Fruit fly (Drosophila melanogaster) whole organism, wandering third instar larva: ENCODE measurements around the gene CG5885.

ENCODE experiments used
- Abd-B ChIP-seq: fragments of >200 bp; optimal IDR thresholded peaks from 2 replicates; lab custom pipeline; 2017; ENCODE audit warnings: missing biosample characterization, missing genetic modification characterization
- CG32264 ChIP-seq: fragments of 200-800 bp; sonication (Bioruptor generic); optimal IDR thresholded peaks from 2 replicates; lab custom pipeline; 2016; ENCODE audit warnings: missing biosample characterization, missing genetic modification characterization
- CG9705 ChIP-seq: fragments of 200-800 bp; sonication (Bioruptor generic); optimal IDR thresholded peaks from 2 replicates; lab custom pipeline; 2018; ENCODE audit warnings: missing biosample characterization, mild to moderate bottlenecking, missing genetic modification characterization
- CrebA ChIP-seq: fragments of 200-800 bp; sonication (Bioruptor generic); optimal IDR thresholded peaks from 2 replicates; lab custom pipeline; 2016; ENCODE audit warnings: missing biosample characterization, mild to moderate bottlenecking, missing genetic modification characterization, borderline replicate concordance
- Dfd ChIP-seq: fragments of >200 bp; optimal IDR thresholded peaks from 2 replicates; lab custom pipeline; 2017; ENCODE audit warnings: missing biosample characterization, missing genetic modification characterization
- Dif ChIP-seq: fragments of 200-275, 200-300 bp; sonication (Bioruptor generic); optimal IDR thresholded peaks from 2 replicates; lab custom pipeline; 2018; ENCODE audit warnings: missing biosample characterization, missing genetic modification characterization; ENCODE audit not compliant: partially characterized antibody
- GATAd ChIP-seq: sonication (Bioruptor generic); optimal IDR thresholded peaks from 2 replicates; lab custom pipeline; 2016; ENCODE audit warnings: missing biosample characterization, missing genetic modification characterization
- HLH106 ChIP-seq: fragments of 200-800 bp; optimal IDR thresholded peaks from 3 replicates; lab custom pipeline; 2019; ENCODE audit warnings: missing biosample characterization, mild to moderate bottlenecking, missing genetic modification characterization, moderate library complexity
- Hnf4 ChIP-seq: fragments of 200-800 bp; sonication (Bioruptor generic); optimal IDR thresholded peaks from 2 replicates; lab custom pipeline; 2016; ENCODE audit warnings: missing biosample characterization, mild to moderate bottlenecking, missing genetic modification characterization
- Hr78 ChIP-seq: fragments of >200 bp; optimal IDR thresholded peaks from 2 replicates; lab custom pipeline; 2017; ENCODE audit warnings: missing biosample characterization, missing genetic modification characterization
- Hr83 ChIP-seq: fragments of 200-300 bp; sonication (Bioruptor generic); optimal IDR thresholded peaks from 2 replicates; lab custom pipeline; 2016; ENCODE audit warnings: missing biosample characterization, mild to moderate bottlenecking, missing genetic modification characterization, moderate library complexity; ENCODE audit not compliant: poor library complexity, severe bottlenecking
- Jra ChIP-seq: sonication (Bioruptor generic); optimal IDR thresholded peaks from 2 replicates; lab custom pipeline; 2016; ENCODE audit warnings: missing biosample characterization, missing genetic modification characterization
- Mio ChIP-seq: sonication (Bioruptor generic); optimal IDR thresholded peaks from 2 replicates; lab custom pipeline; 2016; ENCODE audit warnings: missing biosample characterization, missing genetic modification characterization
- Myc ChIP-seq: fragments of >200 bp; optimal IDR thresholded peaks from 2 replicates; lab custom pipeline; 2017
- N ChIP-seq: fragments of >200 bp; optimal IDR thresholded peaks from 2 replicates; lab custom pipeline; 2018; ENCODE audit warnings: missing biosample characterization, missing external identifiers, missing genetic modification characterization
- OdsH ChIP-seq: fragments of 200-800 bp; sonication (Bioruptor generic); optimal IDR thresholded peaks from 2 replicates; lab custom pipeline; 2016; ENCODE audit warnings: missing biosample characterization, mild to moderate bottlenecking, missing genetic modification characterization
- Rel ChIP-seq, 2 experiments: fragments of 200-800 bp; sonication (Bioruptor generic) in 1 of 2; optimal IDR thresholded peaks; 2 replicates in 1 of 2; 3 replicates in 1 of 2; lab custom pipeline; 2016 to 2019; ENCODE audit warnings: mild to moderate bottlenecking in 2 of 2, missing biosample characterization in 2 of 2, missing genetic modification characterization in 2 of 2, moderate library complexity in 1 of 2
- Sp1 ChIP-seq: fragments of 200-800 bp; sonication (Bioruptor generic); optimal IDR thresholded peaks from 3 replicates; lab custom pipeline; 2019; ENCODE audit warnings: missing biosample characterization, mild to moderate bottlenecking, missing genetic modification characterization, moderate library complexity
- Vsx2 ChIP-seq: fragments of 200-300, 225-300 bp; sonication (Bioruptor generic); optimal IDR thresholded peaks from 2 replicates; lab custom pipeline; 2018; ENCODE audit warnings: missing biosample characterization, missing genetic modification characterization; ENCODE audit not compliant: partially characterized antibody
- br ChIP-seq: fragments of 200-800 bp; sonication (Bioruptor generic); optimal IDR thresholded peaks from 2 replicates; lab custom pipeline; 2016; ENCODE audit warnings: missing biosample characterization, missing genetic modification characterization
- brk ChIP-seq: fragments of 200-800 bp; sonication (Bioruptor generic); optimal IDR thresholded peaks from 2 replicates; lab custom pipeline; 2016; ENCODE audit warnings: missing biosample characterization, mild to moderate bottlenecking, missing genetic modification characterization
- dl ChIP-seq, 2 experiments: fragments of 175-275, 200-275 bp in 1 of 2; fragments of 200-275 bp in 1 of 2; sonication (Bioruptor generic); optimal IDR thresholded peaks; lab custom pipeline; 2018; ENCODE audit warnings: mild to moderate bottlenecking in 2 of 2, missing biosample characterization in 2 of 2, missing genetic modification characterization in 2 of 2, moderate library complexity in 2 of 2; ENCODE audit not compliant: partially characterized antibody in 2 of 2, insufficient read depth in 1 of 2
- dmrt93B ChIP-seq: fragments of 200-800 bp; sonication (Bioruptor generic); optimal IDR thresholded peaks from 2 replicates; lab custom pipeline; 2018; ENCODE audit warnings: missing biosample characterization, mild to moderate bottlenecking, missing genetic modification characterization
- dsf ChIP-seq: sonication (Bioruptor generic); optimal IDR thresholded peaks from 2 replicates; lab custom pipeline; 2016; ENCODE audit warnings: missing biosample characterization, missing genetic modification characterization, borderline replicate concordance
- ey ChIP-seq: fragments of 200-800 bp; sonication (Bioruptor generic); optimal IDR thresholded peaks from 2 replicates; lab custom pipeline; 2016; ENCODE audit warnings: missing biosample characterization, missing genetic modification characterization
- foxo ChIP-seq, 2 experiments: fragments of 200-800 bp; sonication (Bioruptor generic); optimal IDR thresholded peaks; 2 replicates in 1 of 2; 3 replicates in 1 of 2; lab custom pipeline; 2016 to 2017; ENCODE audit warnings: missing biosample characterization in 2 of 2, missing genetic modification characterization in 2 of 2
- fru ChIP-seq: fragments of 200-800 bp; sonication (Bioruptor generic); optimal IDR thresholded peaks from 3 replicates; lab custom pipeline; 2016; ENCODE audit warnings: missing biosample characterization, mild to moderate bottlenecking, missing genetic modification characterization
- h ChIP-seq: fragments of 200-800 bp; sonication (Bioruptor generic); optimal IDR thresholded peaks from 3 replicates; lab custom pipeline; 2016; ENCODE audit warnings: missing biosample characterization, mild to moderate bottlenecking, missing genetic modification characterization
- jim ChIP-seq: fragments of 175-275, 200-325 bp; sonication (Bioruptor generic); optimal IDR thresholded peaks from 2 replicates; lab custom pipeline; 2016; ENCODE audit warnings: missing biosample characterization, mild to moderate bottlenecking, missing genetic modification characterization
- lola ChIP-seq: fragments of >200 bp; optimal IDR thresholded peaks from 2 replicates; lab custom pipeline; 2017; ENCODE audit warnings: missing biosample characterization, missing genetic modification characterization
- pan ChIP-seq: fragments of >200 bp; optimal IDR thresholded peaks from 2 replicates; lab custom pipeline; 2017
- psq ChIP-seq: fragments of 200-800 bp; sonication (Bioruptor generic); optimal IDR thresholded peaks from 3 replicates; lab custom pipeline; 2017; ENCODE audit warnings: missing biosample characterization, mild to moderate bottlenecking, missing genetic modification characterization, moderate library complexity
- rgr ChIP-seq: fragments of 200-800 bp; sonication (Bioruptor generic); optimal IDR thresholded peaks from 3 replicates; lab custom pipeline; 2016; ENCODE audit warnings: missing biosample characterization, mild to moderate bottlenecking, missing genetic modification characterization
- sage ChIP-seq: fragments of 200-800 bp; sonication (Bioruptor generic); optimal IDR thresholded peaks from 2 replicates; lab custom pipeline; 2016; ENCODE audit warnings: missing biosample characterization, mild to moderate bottlenecking, missing genetic modification characterization
- sv ChIP-seq: fragments of 200-800 bp; sonication (Bioruptor generic); optimal IDR thresholded peaks from 3 replicates; lab custom pipeline; 2016; ENCODE audit warnings: missing biosample characterization, missing genetic modification characterization
- tai ChIP-seq: sonication (Bioruptor generic); optimal IDR thresholded peaks from 2 replicates; lab custom pipeline; 2016; ENCODE audit warnings: missing biosample characterization, missing genetic modification characterization
- usp ChIP-seq: fragments of >200 bp; optimal IDR thresholded peaks from 2 replicates; lab custom pipeline; 2017; ENCODE audit warnings: missing biosample characterization, missing genetic modification characterization
- woc ChIP-seq: sonication (Bioruptor generic); optimal IDR thresholded peaks from 2 replicates; lab custom pipeline; 2016; ENCODE audit warnings: missing biosample characterization, mild to moderate bottlenecking, missing genetic modification characterization

The CG5885 gene

dm6 chr2L:9960758-9961157 lies 42.6 kb upstream of the CG5885 start:
- TF ChIP-seq sv (GFP tag; lab: Kevin White, UChicago): no peak
- TF ChIP-seq fru (GFP tag; lab: Kevin White, UChicago): no peak
- no peak for TF ChIP-seq Hnf4 (GFP tag; lab: Kevin White, UChicago)
- no peak for TF ChIP-seq Dif
- TF ChIP-seq Jra (GFP tag; lab: Kevin White, UChicago): no peak
- TF ChIP-seq Rel (GFP tag; optimal IDR thresholded peaks at IDR 0.05; lab: Kevin White, UChicago): no peak
- TF ChIP-seq Rel (tag; optimal IDR thresholded peaks at IDR 0.05; lab: Kevin White, UChicago): peak; percentile 82

dm6 chr2L:9956993-9957652 lies 39.0 kb upstream of the CG5885 start, which contains the start of the genes CG4658 and CG5846:
TSS of gene CG4658 (plus strand) at chr2L:9957132.
TSS of gene CG5846 (minus strand) at chr2L:9957237.
- no peak for TF ChIP-seq lola (GFP tag; lab: Kevin White, UChicago)
- TF ChIP-seq ey (GFP tag; lab: Kevin White, UChicago): peak; percentile 90
- TF ChIP-seq psq (GFP tag; lab: Kevin White, UChicago): peak; percentile 91
- TF ChIP-seq dmrt93B (GFP tag; lab: Kevin White, UChicago): no peak
- TF ChIP-seq foxo (GFP tag; optimal IDR thresholded peaks at IDR 0.05; lab: Kevin White, UChicago): peak in 1 of 2 experiments; percentile 95
- peak; percentile 92 for TF ChIP-seq sv (GFP tag; lab: Kevin White, UChicago)
- peak; percentile 53 for TF ChIP-seq Mio
- peak; percentile 95 for TF ChIP-seq rgr
- TF ChIP-seq woc (GFP tag; lab: Kevin White, UChicago): peak; percentile 94
- peak; percentile 85 for TF ChIP-seq pan (lab: Kevin White, UChicago)
- TF ChIP-seq Hnf4 (GFP tag; lab: Kevin White, UChicago): peak; percentile 93
- no peak for TF ChIP-seq GATAd
- TF ChIP-seq tai (GFP tag; lab: Kevin White, UChicago): no peak
- TF ChIP-seq HLH106 (tag; lab: Kevin White, UChicago): peak; percentile 93
- no peak for TF ChIP-seq Hr78
- no peak for TF ChIP-seq dl (GFP tag; optimal IDR thresholded peaks at IDR 0.05; lab: Kevin White, UChicago; ENCODE audit: insufficient read depth in 1 of 2, partially characterized antibody in 2 of 2)
- TF ChIP-seq sage (GFP tag; lab: Kevin White, UChicago): no peak
- peak; percentile 48 for TF ChIP-seq CG32264 (GFP tag; lab: Kevin White, UChicago)
- TF ChIP-seq usp: no peak
- no peak for TF ChIP-seq CrebA (GFP tag; lab: Kevin White, UChicago)
- peak; percentile 96 for TF ChIP-seq OdsH (GFP tag; lab: Kevin White, UChicago)
- TF ChIP-seq CG9705 (GFP tag; lab: Kevin White, UChicago): peak; percentile 73
- TF ChIP-seq Abd-B (GFP tag; lab: Kevin White, UChicago): no peak
- TF ChIP-seq Jra (GFP tag; lab: Kevin White, UChicago): peak; percentile 91
- TF ChIP-seq Hr83: no peak
- TF ChIP-seq fru (GFP tag; lab: Kevin White, UChicago): peak; percentile 90
- peak; percentile 69 for TF ChIP-seq dsf
- no peak for TF ChIP-seq jim (GFP tag; lab: Kevin White, UChicago)
- TF ChIP-seq br: peak; percentile 83
- TF ChIP-seq Vsx2 (GFP tag; lab: Kevin White, UChicago): no peak
- no peak for TF ChIP-seq Dif
- TF ChIP-seq Rel (GFP tag; optimal IDR thresholded peaks at IDR 0.05; lab: Kevin White, UChicago): no peak
- peak; percentile 69 for TF ChIP-seq Rel (tag; optimal IDR thresholded peaks at IDR 0.05; lab: Kevin White, UChicago)
- TF ChIP-seq Sp1 (GFP tag; lab: Kevin White, UChicago): peak; percentile 92
- TF ChIP-seq Myc (lab: Kevin White, UChicago): no peak
- no peak for TF ChIP-seq Dfd (GFP tag; lab: Kevin White, UChicago)
- no peak for TF ChIP-seq brk (GFP tag; lab: Kevin White, UChicago)
- peak; percentile 93 for TF ChIP-seq h (GFP tag; lab: Kevin White, UChicago)
- no peak for TF ChIP-seq N (GFP tag; lab: Kevin White, UChicago)
